Worm (Caenorhabditis elegans): ENCODE results near the gene col-139.

DNA sequence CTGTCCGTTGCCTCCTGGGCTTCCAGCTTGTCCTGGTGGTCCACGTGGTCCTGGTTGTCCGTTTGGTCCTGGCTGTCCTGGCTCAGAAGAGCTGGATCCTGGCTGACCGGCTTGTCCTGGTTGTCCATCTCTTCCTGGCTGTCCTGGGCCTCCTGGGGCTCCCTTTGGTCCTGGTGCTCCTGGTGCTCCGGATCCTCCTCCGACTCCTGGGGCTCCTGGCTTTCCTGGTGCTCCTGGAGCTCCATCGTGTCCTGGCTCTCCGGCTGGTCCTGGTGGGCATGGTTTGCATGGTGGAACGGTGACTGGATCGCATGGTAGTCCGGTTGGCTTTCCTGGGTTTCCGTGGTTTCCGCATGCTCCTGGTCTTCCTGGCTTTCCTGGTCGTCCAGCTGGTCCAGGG, 678 bp downstream of the col-139 start:
- TF ChIP-seq pros-1 (tag; optimal IDR thresholded peaks at IDR 0.05) = no peak
- TF ChIP-seq pqm-1 (tag; optimal IDR thresholded peaks at IDR 0.05) = no peak
- TF ChIP-seq nfya-1 (tag; optimal IDR thresholded peaks at IDR 0.05) = no peak
- TF ChIP-seq ttx-3 (tag; optimal IDR thresholded peaks at IDR 0.05) = no peak
- TF ChIP-seq dmd-4 (tag; optimal IDR thresholded peaks at IDR 0.05; ENCODE audit: borderline replicate concordance) = no peak
- TF ChIP-seq odd-2 (tag; optimal IDR thresholded peaks at IDR 0.05) = no peak
- TF ChIP-seq tbx-2 (tag; optimal IDR thresholded peaks at IDR 0.05) = no peak
- peak; percentile 26 for TF ChIP-seq elt-4 (tag; optimal IDR thresholded peaks at IDR 0.05)
- TF ChIP-seq sox-4 (tag; optimal IDR thresholded peaks at IDR 0.05) = no peak
- no peak for TF ChIP-seq ceh-31 (tag; optimal IDR thresholded peaks at IDR 0.05)
- no peak for TF ChIP-seq rnt-1 (tag; optimal IDR thresholded peaks at IDR 0.05)
- no peak for TF ChIP-seq pha-4 (tag; optimal IDR thresholded peaks at IDR 0.05)
- no peak for TF ChIP-seq lin-11 (tag; optimal IDR thresholded peaks at IDR 0.05)

Measured in whole organism, late embryonic.